Fruit fly (Drosophila melanogaster) whole organism, pupa: ENCODE data around the gene fiz.

Experiments used
- CG14655 ChIP-seq: fragments of 200-800 bp; sonication (Bioruptor generic); optimal IDR thresholded peaks from 3 replicates; lab custom pipeline; 2017; ENCODE audit warnings: mild to moderate bottlenecking, missing biosample characterization, missing genetic modification reagents, missing genetic modification characterization
- CG15710 ChIP-seq: fragments of 200-800 bp; sonication (Bioruptor generic); optimal IDR thresholded peaks from 2 replicates; lab custom pipeline; 2018; ENCODE audit warnings: missing biosample characterization, mild to moderate bottlenecking, missing genetic modification characterization, moderate library complexity
- CG17806 ChIP-seq: fragments of 200-800 bp; sonication (Bioruptor generic); optimal IDR thresholded peaks from 2 replicates; lab custom pipeline; 2018; ENCODE audit warnings: missing biosample characterization, mild to moderate bottlenecking, missing genetic modification characterization, moderate library complexity
- CG32121 ChIP-seq: fragments of 200-800 bp; sonication (Bioruptor generic); IDR thresholded peaks from 2 replicates; pipeline ENCODE4 v1.3.6; 2022; ENCODE audit warnings: missing biosample characterization, missing genetic modification characterization
- CG34367 ChIP-seq: fragments of 200-800 bp; sonication (Bioruptor generic); optimal IDR thresholded peaks from 2 replicates; lab custom pipeline; 2018; ENCODE audit warnings: missing biosample characterization, mild to moderate bottlenecking, missing genetic modification characterization
- CG4496 ChIP-seq: fragments of 200-800 bp; sonication (Bioruptor generic); IDR thresholded peaks from 3 replicates; pipeline ENCODE4 v1.3.6; 2022; ENCODE audit warnings: missing biosample characterization, missing genetic modification characterization
- CG8301 ChIP-seq: fragments of 200-800 bp; sonication (Bioruptor generic); optimal IDR thresholded peaks from 2 replicates; lab custom pipeline; 2018; ENCODE audit warnings: missing biosample characterization, mild to moderate bottlenecking, missing genetic modification characterization
- CG9948 ChIP-seq: fragments of 200-800 bp; sonication (Bioruptor generic); optimal IDR thresholded peaks from 2 replicates; lab custom pipeline; 2018; ENCODE audit warnings: missing biosample characterization, mild to moderate bottlenecking, missing genetic modification characterization, moderate library complexity
- D1 ChIP-seq: fragments of 200-800 bp; sonication (Bioruptor generic); optimal IDR thresholded peaks from 2 replicates; lab custom pipeline; 2018; ENCODE audit warnings: missing biosample characterization, mild to moderate bottlenecking, missing genetic modification characterization, moderate library complexity
- EcR ChIP-seq: fragments of 200-800 bp; sonication (Bioruptor generic); optimal IDR thresholded peaks from 3 replicates; lab custom pipeline; 2019; ENCODE audit warnings: missing biosample characterization, missing genetic modification characterization, mild to moderate bottlenecking, moderate library complexity, missing genetic modification reagents
- Ets98B ChIP-seq: fragments of 200-800 bp; sonication (Bioruptor generic); IDR thresholded peaks from 2 replicates; pipeline ENCODE4 v1.3.6; 2022; ENCODE audit warnings: missing biosample characterization, missing genetic modification characterization
- Pif1A ChIP-seq: fragments of 200-800 bp; sonication (Bioruptor generic); optimal IDR thresholded peaks from 3 replicates; lab custom pipeline; 2016; ENCODE audit warnings: missing biosample characterization, missing genetic modification characterization
- Snoo ChIP-seq: fragments of 200-800 bp; sonication (Bioruptor generic); optimal IDR thresholded peaks from 3 replicates; lab custom pipeline; 2017; ENCODE audit warnings: missing biosample characterization, mild to moderate bottlenecking, missing genetic modification characterization, inconsistent platforms
- fd96Ca ChIP-seq: fragments of 200-800 bp; sonication (Bioruptor generic); IDR thresholded peaks from 3 replicates; pipeline ENCODE4 v1.3.6; 2022; ENCODE audit warnings: missing biosample characterization, missing genetic modification characterization
- gl ChIP-seq: fragments of 200-800 bp; sonication (Bioruptor generic); optimal IDR thresholded peaks from 2 replicates; lab custom pipeline; 2018; ENCODE audit warnings: missing biosample characterization, mild to moderate bottlenecking, missing genetic modification characterization
- rn ChIP-seq: fragments of 200-800 bp; sonication (Bioruptor generic); IDR thresholded peaks from 2 replicates; pipeline ENCODE4 v1.3.6; 2022; ENCODE audit warnings: missing biosample characterization, missing genetic modification characterization

fiz gene

DNA sequence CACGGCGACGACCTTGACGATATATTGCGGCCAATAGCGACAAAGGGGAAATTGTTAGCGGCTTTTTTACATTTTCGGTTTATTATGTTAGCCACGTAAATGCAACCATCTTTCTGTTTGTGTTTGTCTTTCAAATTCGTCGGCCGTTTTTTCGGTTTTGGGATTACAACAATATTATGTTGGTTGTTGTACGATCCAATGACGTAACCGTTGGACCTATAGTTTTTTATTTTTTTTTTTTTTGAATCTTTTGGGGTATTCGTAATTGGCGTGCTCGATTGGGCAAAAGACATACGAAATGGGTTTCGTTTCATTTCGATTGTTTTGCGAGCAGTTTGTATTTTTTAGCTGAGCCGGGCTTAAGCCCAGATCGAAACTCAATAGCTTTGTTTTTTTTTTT is 42.6 kb downstream of the fiz start:
- TF ChIP-seq rn (GFP tag; lab: Robert Waterston, UW), result no peak
- no peak for TF ChIP-seq CG32121
- TF ChIP-seq D1, result no peak
- no peak for TF ChIP-seq gl
- TF ChIP-seq Pif1A (GFP tag; lab: Kevin White, UChicago), result no peak
- TF ChIP-seq Snoo (tag; lab: Kevin White, UChicago), result no peak
- no peak for TF ChIP-seq Ets98B (GFP tag; lab: Robert Waterston, UW)
- TF ChIP-seq CG8301, result no peak
- TF ChIP-seq CG14655 (GFP tag; lab: Kevin White, UChicago), result no peak
- TF ChIP-seq CG17806, result no peak
- TF ChIP-seq fd96Ca (GFP tag; lab: Robert Waterston, UW), result no peak
- no peak for TF ChIP-seq CG15710 (tag; lab: Kevin White, UChicago)
- TF ChIP-seq, all 21 proteins: peak for 0

DNA sequence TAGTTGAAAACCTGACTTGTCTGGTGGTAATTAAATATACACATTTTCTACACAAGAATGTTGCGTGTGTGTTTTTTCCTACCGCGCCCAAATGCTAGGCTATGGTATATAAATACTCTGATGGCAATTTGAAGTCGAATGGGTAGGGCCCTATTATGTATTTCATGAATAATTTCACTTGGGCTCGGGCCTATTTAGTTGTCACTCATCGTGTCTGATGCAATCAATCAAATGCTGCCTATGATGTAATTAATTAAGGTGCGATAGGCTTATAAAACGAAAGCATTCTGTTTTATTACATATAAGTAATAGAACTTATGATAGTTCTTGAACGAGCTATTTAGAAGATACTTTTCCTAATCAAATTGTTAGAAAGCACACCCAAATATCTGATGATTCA is 47.0 kb downstream of the fiz start:
- TF ChIP-seq EcR (GFP tag; lab: Kevin White, UChicago) (no peak), CG32121 (no peak)

DNA sequence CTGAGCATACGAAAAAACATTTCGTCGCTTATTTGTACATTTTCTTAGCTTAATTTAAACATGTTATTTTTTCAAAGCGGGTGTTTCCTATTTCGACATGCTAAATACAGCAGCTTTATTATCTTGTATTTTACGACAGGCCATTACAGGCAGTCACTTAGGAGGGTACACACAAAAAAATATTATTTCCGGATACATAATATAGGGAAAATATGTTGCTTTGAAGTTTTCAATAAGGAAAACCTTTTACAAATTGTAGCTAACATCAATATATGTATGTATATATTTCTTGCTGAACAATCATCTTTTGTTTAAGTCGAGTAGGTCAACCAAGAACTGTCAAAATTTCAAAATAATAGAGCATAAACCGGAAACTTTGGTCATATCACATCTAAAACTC is 50.6 kb downstream of the fiz start, which contains the start of gene CG46399:
CG46399 (plus strand) TSS at position 301 of the 400 bp plus-strand sequence.
- TF ChIP-seq CG15710 (tag; lab: Kevin White, UChicago) (no peak), EcR (GFP tag; lab: Kevin White, UChicago) (no peak), CG9948 (tag; lab: Kevin White, UChicago) (no peak), CG34367 (tag; lab: Kevin White, UChicago) (no peak)
- TF ChIP-seq, all 21 proteins: peak for 0

DNA sequence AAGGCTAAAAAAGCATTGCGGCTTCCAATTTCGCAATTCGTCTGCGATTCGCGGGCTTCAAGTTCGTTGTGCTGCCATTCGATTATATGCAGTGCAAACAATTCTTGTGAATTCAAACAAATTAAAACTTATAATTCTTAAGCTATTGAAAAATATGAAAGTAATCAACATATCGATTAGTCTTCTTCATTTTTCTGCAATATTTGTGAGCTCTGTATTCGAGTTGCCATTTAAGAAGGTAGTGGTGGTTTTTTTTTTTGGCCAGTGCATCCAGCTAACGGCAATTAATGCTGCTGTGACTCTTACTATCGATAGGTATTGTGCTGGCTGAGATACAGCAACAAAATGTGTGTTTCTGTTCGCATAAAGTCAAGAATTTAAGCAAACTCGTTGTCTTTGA is 51.6 kb downstream of the fiz start:
- TF ChIP-seq gl (no peak), CG4496 (peak; percentile 61; the same call in 2 of the 3 replicates), CG32121 (peak; percentile 77), fd96Ca (GFP tag; lab: Robert Waterston, UW) (peak; percentile 46; the same call in 1 of the 3 replicates)
- TF ChIP-seq, all 21 proteins: peak for 3
